Fruit fly (Drosophila melanogaster) whole organism, adult: ENCODE measurements around the gene fz2.

ENCODE experiments used
- CG7101 ChIP-seq: fragments of 200-800 bp; sonication (Bioruptor generic); optimal IDR thresholded peaks from 2 replicates; lab custom pipeline; 2018; ENCODE audit warnings: missing biosample characterization, mild to moderate bottlenecking, missing genetic modification characterization, moderate library complexity
- Mnt ChIP-seq: fragments of 200-800 bp; sonication (Bioruptor generic); optimal IDR thresholded peaks from 2 replicates; lab custom pipeline; 2016; ENCODE audit warnings: missing biosample characterization, mild to moderate bottlenecking, missing genetic modification characterization
- bab1 ChIP-seq: fragments of 200-800 bp; sonication (Bioruptor generic); optimal IDR thresholded peaks from 3 replicates; lab custom pipeline; 2019; ENCODE audit warnings: missing biosample characterization, mild to moderate bottlenecking, missing genetic modification characterization, moderate library complexity
- pad ChIP-seq: fragments of 200-800 bp; sonication (Bioruptor generic); optimal IDR thresholded peaks from 3 replicates; lab custom pipeline; 2017; ENCODE audit warnings: missing biosample characterization, missing genetic modification characterization, mild to moderate bottlenecking, moderate library complexity, missing genetic modification reagents

DNA sequence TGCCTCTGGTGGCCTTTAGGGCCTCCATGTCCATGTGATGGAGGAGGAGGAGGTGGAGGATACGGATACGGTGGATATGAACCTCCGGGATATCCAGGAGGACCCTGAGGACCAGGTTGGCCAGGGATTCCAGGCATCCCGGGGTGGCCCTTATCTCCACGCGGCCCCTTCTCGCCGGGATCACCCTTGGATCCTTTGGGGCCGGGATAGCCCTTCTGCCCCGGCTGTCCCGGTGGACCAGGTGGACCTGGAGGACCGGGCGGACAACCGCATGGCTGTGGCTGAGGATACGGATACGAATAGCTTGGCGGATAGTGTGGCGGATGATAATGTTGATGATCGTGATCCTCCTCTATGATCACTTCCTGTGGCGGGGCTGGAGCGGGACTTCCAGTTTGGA, 45.1 kb upstream of the fz2 start:
- TF ChIP-seq CG7101 (tag; lab: Kevin White, UChicago) (no peak), pad (no peak), bab1 (GFP tag; lab: Kevin White, UChicago) (no peak), Mnt (no peak)
